Fruit fly (Drosophila melanogaster): ENCODE data around the gene zyd.

- TF ChIP-seq OdsH (GFP tag; optimal IDR thresholded peaks at IDR 0.05) (no peak), Gug (GFP tag; IDR thresholded peaks at IDR 0.05) (no peak), lz (GFP tag; optimal IDR thresholded peaks at IDR 0.05) (no peak), CG6854 (GFP tag; optimal IDR thresholded peaks at IDR 0.05) (no peak), net (GFP tag; optimal IDR thresholded peaks at IDR 0.05) (no peak), Sox15 (GFP tag; optimal IDR thresholded peaks at IDR 0.05) (no peak), CG10669 (GFP tag; optimal IDR thresholded peaks at IDR 0.05) (no peak), CG9139 (GFP tag; optimal IDR thresholded peaks at IDR 0.05) (no peak), Lpt (GFP tag; optimal IDR thresholded peaks at IDR 0.05) (no peak), Blimp-1 (GFP tag; optimal IDR thresholded peaks at IDR 0.05) (no peak), eg (GFP tag; IDR thresholded peaks at IDR 0.05) (no peak), fkh (GFP tag; optimal IDR thresholded peaks at IDR 0.05) (no peak), spab (GFP tag; optimal IDR thresholded peaks at IDR 0.05) (no peak)
These were observed 61.7 kb downstream of the zyd start, which contains the start of gene CG17169 for dm6 chrX:23084372-23084771.

Measured in whole organism, prepupa.